Worm (Caenorhabditis elegans): ENCODE data around the gene ZK1058.3.

ce11 chrIII:3889896-3890295 lies 28.8 kb upstream of the ZK1058.3 start:
- TF ChIP-seq unc-55 (GFP tag; optimal IDR thresholded peaks at IDR 0.05) (no peak), sma-3 (GFP tag; optimal IDR thresholded peaks at IDR 0.05) (no peak), Y55F3AM.14 (GFP tag; optimal IDR thresholded peaks at IDR 0.05) (no peak), nhr-10 (tag; optimal IDR thresholded peaks at IDR 0.05) (no peak)

All from whole organism, L2 larva.